Worm (Caenorhabditis elegans) whole organism, midembryonic: ENCODE measurements around the gene srw-124.

Experiments used
- flt-1 ChIP-seq: fragments of 200-800 bp; sonication (Bioruptor generic); IDR thresholded peaks from 2 replicates; pipeline ENCODE4 v1.3.6; 2022; ENCODE audit warnings: missing genetic modification characterization, missing compliant biosample characterization
- med-1 ChIP-seq: sonication (generic microtip); optimal IDR thresholded peaks from 2 replicates; lab custom pipeline; 2017; ENCODE audit warnings: missing genetic modification characterization, mild to moderate bottlenecking, missing compliant biosample characterization, antibody characterized with exemption, missing genetic modification reagents; ENCODE audit not compliant: insufficient read depth

ce11 chrV:2931252-2931651 is 45.1 kb upstream of the srw-124 start, which contains the start of gene C31B8.1:
- TF ChIP-seq flt-1 (GFP tag; lab: Robert Waterston, UW) (no peak), med-1 (GFP tag; lab: Kevin White, UChicago) (no peak)
